Comparison of ENCODE assay signal across 2 worm cellular contexts in the genomic region with DNA sequence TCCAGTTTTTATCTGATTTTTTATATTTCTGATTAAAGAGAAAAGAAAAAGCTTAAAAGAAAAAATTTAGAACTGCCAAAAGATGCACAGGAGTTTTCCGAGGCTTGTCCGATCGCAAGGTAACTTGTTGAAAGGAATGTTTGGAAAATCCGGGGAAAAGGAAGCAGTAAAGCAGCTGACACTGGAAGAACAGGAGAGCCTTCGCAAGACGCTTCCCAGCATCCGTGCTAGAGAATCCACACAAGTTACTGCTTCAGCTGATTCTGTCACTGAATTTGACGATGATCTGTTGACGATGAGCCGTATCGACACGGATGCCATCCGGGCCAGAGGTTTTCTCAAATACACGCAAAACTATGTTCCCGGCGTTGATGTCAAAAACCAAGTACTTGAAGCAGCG.
A peak's percentile ranks its signal among the peaks of the same experiment; 100 is the strongest.
TF ChIP-seq lines count a peak whose summit lies in the region.

A gene (plus strand): TSS at position 71 of the 400 bp plus-strand sequence.

TF ChIP-seq in whole organism, L4 larva, 104 proteins besides CTCF, POLR2A, EP300 and RAD21 (continued from another document):
- TF ChIP-seq T26A8.4 (GFP tag; IDR thresholded peaks at IDR 0.05; lab: Robert Waterston, UW) = peak; percentile 59; the same call in 1 of the 2 replicates
- no peak for TF ChIP-seq lin-29 (GFP tag; IDR thresholded peaks at IDR 0.05; lab: Robert Waterston, UW)
- no peak for TF ChIP-seq hmg-1.1 (GFP tag; IDR thresholded peaks at IDR 0.05; lab: Robert Waterston, UW)
- TF ChIP-seq unc-130 (GFP tag; optimal IDR thresholded peaks at IDR 0.05; lab: Kevin White, UChicago) = no peak
- no peak for TF ChIP-seq madf-9 (GFP tag; conservative IDR thresholded peaks at IDR 0.05; lab: Robert Waterston, UW)
- TF ChIP-seq cey-2 (tag; optimal IDR thresholded peaks at IDR 0.05; lab: Kevin White, UChicago; ENCODE audit: borderline replicate concordance, insufficient read depth) = no peak
- TF ChIP-seq set-16 (GFP tag; IDR thresholded peaks at IDR 0.05; lab: Robert Waterston, UW) = peak; percentile 13; the same call in 1 of the 2 replicates
- TF ChIP-seq spr-1 (tag; optimal IDR thresholded peaks at IDR 0.05; lab: Kevin White, UChicago) = no peak
- TF ChIP-seq D1046.2 (GFP tag; IDR thresholded peaks at IDR 0.05; lab: Robert Waterston, UW) = no peak
- no peak for TF ChIP-seq pqm-1 (tag; optimal IDR thresholded peaks at IDR 0.05; lab: Kevin White, UChicago)
- TF ChIP-seq lin-13 (GFP tag; optimal IDR thresholded peaks at IDR 0.05; lab: Kevin White, UChicago) = no peak
- peak; percentile 56 for TF ChIP-seq lin-38 (GFP tag; IDR thresholded peaks at IDR 0.05; lab: Robert Waterston, UW)
- peak; percentile 17 for TF ChIP-seq Y5F2A.4 (GFP tag; optimal IDR thresholded peaks at IDR 0.05; lab: Kevin White, UChicago)
- no peak for TF ChIP-seq ceh-82 (tag; optimal IDR thresholded peaks at IDR 0.05; lab: Kevin White, UChicago)
- peak; percentile 31; the same call in 1 of the 2 replicates for TF ChIP-seq snpc-1.2 (GFP tag; IDR thresholded peaks at IDR 0.05; lab: Robert Waterston, UW)

TF ChIP-seq in whole organism, young adult, 124 proteins besides CTCF, POLR2A, EP300 and RAD21 (continued from another document):
- TF ChIP-seq repo-1 (tag; optimal IDR thresholded peaks at IDR 0.05; lab: Kevin White, UChicago) = peak; percentile 59
- no peak for TF ChIP-seq egl-18 (GFP tag; IDR thresholded peaks at IDR 0.05; lab: Robert Waterston, UW)
- peak; percentile 43; the same call in 1 of the 2 replicates for TF ChIP-seq mcd-1 (GFP tag; IDR thresholded peaks at IDR 0.05; lab: Robert Waterston, UW)
- 0 out of 2 replicates have a peak, but pooled peaks have one; percentile 57 for TF ChIP-seq F39B2.1 (GFP tag; IDR thresholded peaks at IDR 0.05; lab: Robert Waterston, UW)
- TF ChIP-seq aptf-3 (GFP tag; IDR thresholded peaks at IDR 0.05; lab: Robert Waterston, UW) = no peak
- no peak for TF ChIP-seq bed-2 (GFP tag; IDR thresholded peaks at IDR 0.05; lab: Robert Waterston, UW)
- no peak for TF ChIP-seq mes-4 (tag; optimal IDR thresholded peaks at IDR 0.05; lab: Kevin White, UChicago)
- peak; percentile 50 for TF ChIP-seq ekl-4 (GFP tag; IDR thresholded peaks at IDR 0.05; lab: Robert Waterston, UW)
- no peak for TF ChIP-seq cebp-1 (GFP tag; IDR thresholded peaks at IDR 0.05; lab: Robert Waterston, UW)
- peak; percentile 20 for TF ChIP-seq cebp-1 (tag; optimal IDR thresholded peaks at IDR 0.05; lab: Kevin White, UChicago)
- TF ChIP-seq mel-28 (tag; optimal IDR thresholded peaks at IDR 0.05; lab: Kevin White, UChicago; ENCODE audit: borderline replicate concordance) = no peak
- no peak for TF ChIP-seq him-1 (tag; optimal IDR thresholded peaks at IDR 0.05; lab: Kevin White, UChicago)
- peak; percentile 36; the same call in 1 of the 2 replicates for TF ChIP-seq Y56A3A.18 (GFP tag; IDR thresholded peaks at IDR 0.05; lab: Robert Waterston, UW)
- TF ChIP-seq ceh-40 (GFP tag; IDR thresholded peaks at IDR 0.05; lab: Robert Waterston, UW) = no peak
- TF ChIP-seq madf-3 (GFP tag; IDR thresholded peaks at IDR 0.05; lab: Robert Waterston, UW) = peak; percentile 71
- TF ChIP-seq gei-17 (GFP tag; optimal IDR thresholded peaks at IDR 0.05; lab: Kevin White, UChicago) = no peak
- peak; percentile 65 for TF ChIP-seq madf-6 (GFP tag; IDR thresholded peaks at IDR 0.05; lab: Robert Waterston, UW)
- no peak for TF ChIP-seq ccch-3 (GFP tag; optimal IDR thresholded peaks at IDR 0.05; lab: Kevin White, UChicago)
- peak; percentile 33 for TF ChIP-seq snpc-1.1 (tag; optimal IDR thresholded peaks at IDR 0.05; lab: Kevin White, UChicago; ENCODE audit: insufficient read depth)
- no peak for TF ChIP-seq ztf-3 (GFP tag; optimal IDR thresholded peaks at IDR 0.05; lab: Kevin White, UChicago)
- peak; percentile 31 for TF ChIP-seq T26A5.8 (tag; optimal IDR thresholded peaks at IDR 0.05; lab: Kevin White, UChicago)
- no peak for TF ChIP-seq die-1 (tag; optimal IDR thresholded peaks at IDR 0.05; lab: Kevin White, UChicago)
- no peak for TF ChIP-seq efl-1 (GFP tag; optimal IDR thresholded peaks at IDR 0.05; lab: Kevin White, UChicago)
TF ChIP-seq in whole organism, young adult: peak in this region for 21.
